Worm (Caenorhabditis elegans): ENCODE data around the gene mltn-10.

mltn-10 gene

ce11 chrII:14602735-14603134 lies 20.1 kb upstream of the mltn-10 start:
- no peak for TF ChIP-seq ama-1 (optimal IDR thresholded peaks at IDR 0.05)

ce11 chrII:14604261-14604660 lies 18.6 kb upstream of the mltn-10 start:
- TF ChIP-seq tbx-37 (GFP tag; conservative IDR thresholded peaks at IDR 0.05) = no peak
- no peak for TF ChIP-seq tra-4 (tag; optimal IDR thresholded peaks at IDR 0.05)
- TF ChIP-seq hmbx-1 (tag; optimal IDR thresholded peaks at IDR 0.05) = no peak
- no peak for TF ChIP-seq hmg-4 (GFP tag; optimal IDR thresholded peaks at IDR 0.05)
- no peak for TF ChIP-seq aly-1 (tag; optimal IDR thresholded peaks at IDR 0.05)
- TF ChIP-seq B0310.2 (tag; optimal IDR thresholded peaks at IDR 0.05) = no peak
- TF ChIP-seq scrt-1 (GFP tag; IDR thresholded peaks at IDR 0.05) = no peak
- no peak for TF ChIP-seq hnd-1 (tag; optimal IDR thresholded peaks at IDR 0.05)
- TF ChIP-seq ceh-36 (tag; optimal IDR thresholded peaks at IDR 0.05) = no peak
- TF ChIP-seq sea-1 (GFP tag; conservative IDR thresholded peaks at IDR 0.05) = no peak
- no peak for TF ChIP-seq ceh-13 (GFP tag; optimal IDR thresholded peaks at IDR 0.05)
- no peak for TF ChIP-seq ama-1 (optimal IDR thresholded peaks at IDR 0.05)
- TF ChIP-seq flt-1 (GFP tag; IDR thresholded peaks at IDR 0.05) = no peak
- no peak for TF ChIP-seq F13C5.2 (tag; optimal IDR thresholded peaks at IDR 0.05)
- TF ChIP-seq pes-1 (GFP tag; IDR thresholded peaks at IDR 0.05) = no peak

DNA sequence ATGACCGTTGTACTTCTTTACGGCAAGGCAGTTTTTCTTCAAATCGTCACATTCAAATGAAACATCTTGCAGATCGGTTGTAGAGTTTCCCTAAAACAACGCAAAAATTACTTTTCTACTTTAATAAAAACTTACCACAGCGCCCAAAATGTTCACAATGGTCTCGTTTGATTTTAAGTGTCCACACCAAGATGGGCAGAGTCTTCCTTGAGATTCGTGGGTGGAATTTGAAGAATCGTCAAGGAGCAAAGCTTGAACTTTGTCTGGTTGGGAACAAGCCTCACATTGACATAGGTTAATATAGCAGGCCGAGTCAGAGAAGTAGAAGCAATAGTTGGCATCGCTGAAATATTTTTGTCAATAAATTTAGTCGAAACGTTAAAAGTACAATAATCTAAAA lies 17.8 kb upstream of the mltn-10 start:
- no peak for TF ChIP-seq tbx-37 (GFP tag; conservative IDR thresholded peaks at IDR 0.05)
- TF ChIP-seq flt-1 (GFP tag; IDR thresholded peaks at IDR 0.05) = no peak
- no peak for TF ChIP-seq tbx-11 (GFP tag; IDR thresholded peaks at IDR 0.05)
- TF ChIP-seq ceh-13 (GFP tag; optimal IDR thresholded peaks at IDR 0.05) = no peak
- TF ChIP-seq aly-1 (tag; optimal IDR thresholded peaks at IDR 0.05) = no peak
- TF ChIP-seq pes-1 (GFP tag; IDR thresholded peaks at IDR 0.05) = no peak
- no peak for TF ChIP-seq tra-4 (tag; optimal IDR thresholded peaks at IDR 0.05)
- TF ChIP-seq hmbx-1 (tag; optimal IDR thresholded peaks at IDR 0.05) = no peak
- no peak for TF ChIP-seq ama-1 (optimal IDR thresholded peaks at IDR 0.05)

DNA sequence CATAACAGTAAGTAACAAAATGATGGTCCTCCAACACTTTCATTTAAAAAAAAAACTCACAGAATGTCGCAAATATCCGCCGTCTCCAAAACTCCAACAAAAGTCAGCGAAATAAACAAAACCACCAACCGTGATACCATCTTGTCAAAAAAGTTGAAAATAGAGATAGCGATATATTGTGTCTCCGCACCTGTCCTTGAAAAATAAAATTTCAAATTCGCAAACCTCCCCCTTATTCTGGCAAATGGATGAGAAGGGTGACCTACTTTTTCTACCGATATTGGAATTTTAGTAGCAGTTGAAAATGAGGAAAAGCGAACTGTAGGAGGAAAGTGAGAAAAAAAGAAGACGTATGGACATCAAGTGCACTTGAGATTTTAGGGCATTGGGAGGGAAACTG lies 17.4 kb upstream of the mltn-10 start, which contains the start of gene F19H8.2:
Gene F19H8.2 (minus strand): TSS at position 391 of the 400 bp plus-strand sequence.
- TF ChIP-seq flt-1 (GFP tag; IDR thresholded peaks at IDR 0.05) (no peak), aly-1 (tag; optimal IDR thresholded peaks at IDR 0.05) (no peak), ama-1 (optimal IDR thresholded peaks at IDR 0.05) (no peak), hmbx-1 (tag; optimal IDR thresholded peaks at IDR 0.05) (no peak), F13C5.2 (tag; optimal IDR thresholded peaks at IDR 0.05) (no peak)

- TF ChIP-seq tra-4 (tag; optimal IDR thresholded peaks at IDR 0.05) = no peak
- TF ChIP-seq ets-7 (tag; optimal IDR thresholded peaks at IDR 0.05) = no peak
- TF ChIP-seq aly-1 (tag; optimal IDR thresholded peaks at IDR 0.05) = no peak
Measured at ce11 chrII:14606172-14606571, 16.7 kb upstream of the mltn-10 start, which contains the start of gene arl-3. arl-3 (plus strand) TSS chrII:14606472.

DNA sequence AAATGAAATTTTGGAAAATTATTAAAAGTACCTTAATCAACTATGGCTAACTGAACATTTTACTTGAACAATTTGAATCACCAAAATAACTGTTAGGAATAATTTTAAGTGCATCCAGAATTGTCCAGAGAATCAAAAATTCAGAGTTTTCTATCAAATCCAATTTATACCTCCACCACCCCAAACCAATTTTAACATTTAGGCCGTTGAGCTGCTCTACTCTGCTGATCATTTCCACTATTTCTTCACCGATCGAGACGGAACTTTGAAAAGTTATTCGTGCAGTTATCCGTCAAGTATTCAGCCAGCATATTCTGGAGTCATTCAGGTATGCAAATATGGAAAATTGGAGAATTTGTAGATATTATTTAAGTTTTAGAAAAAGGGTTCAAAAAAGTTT lies 14.3 kb upstream of the mltn-10 start:
- TF ChIP-seq hnd-1 (tag; optimal IDR thresholded peaks at IDR 0.05) (no peak), ceh-36 (tag; optimal IDR thresholded peaks at IDR 0.05) (no peak), ceh-13 (GFP tag; optimal IDR thresholded peaks at IDR 0.05) (no peak), ama-1 (optimal IDR thresholded peaks at IDR 0.05) (no peak), F13C5.2 (tag; optimal IDR thresholded peaks at IDR 0.05) (no peak), tbx-37 (GFP tag; conservative IDR thresholded peaks at IDR 0.05) (no peak), pes-1 (GFP tag; IDR thresholded peaks at IDR 0.05) (no peak), ets-7 (tag; optimal IDR thresholded peaks at IDR 0.05) (no peak), tbx-11 (GFP tag; IDR thresholded peaks at IDR 0.05) (no peak), aly-1 (tag; optimal IDR thresholded peaks at IDR 0.05) (no peak), scrt-1 (GFP tag; IDR thresholded peaks at IDR 0.05) (no peak), B0310.2 (tag; optimal IDR thresholded peaks at IDR 0.05) (no peak), flt-1 (GFP tag; IDR thresholded peaks at IDR 0.05) (no peak), hmg-4 (GFP tag; optimal IDR thresholded peaks at IDR 0.05) (no peak), hmbx-1 (tag; optimal IDR thresholded peaks at IDR 0.05) (no peak)

ce11 chrII:14609297-14609937 lies 13.4 kb upstream of the mltn-10 start:
- no peak for TF ChIP-seq ceh-36 (tag; optimal IDR thresholded peaks at IDR 0.05)
- no peak for TF ChIP-seq hmg-4 (GFP tag; optimal IDR thresholded peaks at IDR 0.05)
- TF ChIP-seq flt-1 (GFP tag; IDR thresholded peaks at IDR 0.05) = no peak

DNA sequence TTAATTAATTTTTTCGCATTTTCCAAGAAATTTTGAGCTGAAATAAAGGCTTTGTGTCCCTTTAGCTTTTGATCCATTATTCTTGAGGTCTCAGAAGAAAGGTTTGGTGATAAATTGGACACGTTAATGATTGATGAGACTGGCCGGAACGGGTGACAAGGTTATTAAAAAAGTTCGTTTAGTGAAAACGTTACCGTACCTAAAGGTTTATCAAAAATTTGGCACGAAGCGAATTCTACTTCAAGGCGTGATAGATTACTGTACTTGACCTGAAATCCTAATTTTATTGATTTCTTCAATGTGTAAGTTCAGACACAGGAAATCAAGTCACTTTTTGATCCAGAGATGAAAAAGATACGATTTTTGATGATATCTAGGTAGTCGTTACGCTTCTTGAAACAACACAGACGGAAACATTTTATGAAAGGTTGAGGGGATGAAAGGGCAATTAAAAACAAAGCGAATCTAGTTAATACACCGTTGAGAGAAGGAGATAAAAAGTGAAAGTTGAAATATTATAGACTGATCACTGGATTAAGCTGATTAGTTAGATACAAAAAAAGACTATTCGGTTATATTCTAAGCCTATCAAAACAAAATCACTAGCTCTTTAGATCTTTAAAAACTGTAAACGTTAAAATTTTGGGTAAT lies 12.2 kb upstream of the mltn-10 start:
- TF ChIP-seq ceh-36 (tag; optimal IDR thresholded peaks at IDR 0.05) = no peak
- TF ChIP-seq B0310.2 (tag; optimal IDR thresholded peaks at IDR 0.05) = no peak
- TF ChIP-seq scrt-1 (GFP tag; IDR thresholded peaks at IDR 0.05) = no peak
- no peak for TF ChIP-seq ama-1 (optimal IDR thresholded peaks at IDR 0.05)
- TF ChIP-seq tra-4 (tag; optimal IDR thresholded peaks at IDR 0.05) = no peak
- no peak for TF ChIP-seq hmbx-1 (tag; optimal IDR thresholded peaks at IDR 0.05)
- no peak for TF ChIP-seq ets-7 (tag; optimal IDR thresholded peaks at IDR 0.05)
- TF ChIP-seq flt-1 (GFP tag; IDR thresholded peaks at IDR 0.05) = no peak
- TF ChIP-seq aly-1 (tag; optimal IDR thresholded peaks at IDR 0.05) = no peak

DNA sequence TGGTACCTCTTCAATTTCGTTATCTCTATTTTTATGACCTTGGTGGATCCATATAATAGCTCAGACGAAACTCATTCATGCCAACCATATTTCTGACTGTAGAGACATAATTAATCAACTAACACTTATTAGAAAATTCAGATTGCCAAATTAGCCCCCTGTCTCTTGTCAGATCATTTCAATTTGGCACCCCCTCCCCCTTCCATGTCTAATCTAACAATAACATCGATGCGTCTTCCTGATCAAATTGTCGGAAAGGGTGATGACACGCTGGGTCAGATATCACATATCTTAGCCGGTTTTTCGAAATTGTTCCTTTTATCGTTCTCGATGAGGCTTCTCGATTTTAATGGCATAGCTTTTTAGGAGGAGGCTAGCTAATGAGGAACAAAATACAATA lies 11.6 kb upstream of the mltn-10 start:
- TF ChIP-seq flt-1 (GFP tag; IDR thresholded peaks at IDR 0.05) (no peak), ceh-13 (GFP tag; optimal IDR thresholded peaks at IDR 0.05) (no peak), hnd-1 (tag; optimal IDR thresholded peaks at IDR 0.05) (no peak), tbx-37 (GFP tag; conservative IDR thresholded peaks at IDR 0.05) (no peak)

Measured in whole organism, early embryonic.